Worm (Caenorhabditis elegans) whole organism, L4 larva: ENCODE results near the gene mcm-10.
A peak's percentile ranks its signal among the peaks of the same experiment; 100 is the strongest.

Experiments
- F44E2.7 ChIP-seq: fragments of 200-800 bp; sonication (Bioruptor generic); IDR thresholded peaks from 2 replicates; pipeline ENCODE4 v2.1.2; 2022; ENCODE audit warnings: missing genetic modification characterization, missing compliant biosample characterization
- T20F7.1 ChIP-seq: fragments of 200-800 bp; sonication (Bioruptor generic); optimal IDR thresholded peaks from 2 replicates; lab custom pipeline; 2018; ENCODE audit warnings: mild to moderate bottlenecking, missing genetic modification characterization, missing compliant biosample characterization
- T26A8.4 ChIP-seq: fragments of 200-800 bp; sonication (Bioruptor generic); IDR thresholded peaks from 2 replicates; pipeline ENCODE4 v1.3.6; 2022; ENCODE audit warnings: missing genetic modification characterization, missing compliant biosample characterization
- aha-1 ChIP-seq: fragments of 150-350 bp; peaks from one replicate; lab custom pipeline; 2014; ENCODE audit warnings: missing biosample characterization, missing genetic modification characterization
- ama-1 ChIP-seq: fragments of 150-350 bp; optimal IDR thresholded peaks from 2 replicates; lab custom pipeline; 2014; ENCODE audit warnings: inconsistent platforms, mixed read lengths
- arid-1 ChIP-seq: fragments of 200-800 bp; sonication (Bioruptor generic); conservative IDR thresholded peaks from 2 replicates; pipeline ENCODE4 v1.3.6; 2022; ENCODE audit warnings: missing genetic modification reagents, missing genetic modification characterization, missing compliant biosample characterization
- ceh-28 ChIP-seq: fragments of 150-350 bp; optimal IDR thresholded peaks from 2 replicates; lab custom pipeline; 2014; ENCODE audit warnings: missing biosample characterization, missing genetic modification reagents, missing genetic modification characterization
- ceh-32 ChIP-seq: sonication (generic microtip); optimal IDR thresholded peaks from 2 replicates; lab custom pipeline; 2016; ENCODE audit warnings: mild to moderate bottlenecking, missing genetic modification characterization, missing compliant biosample characterization; ENCODE audit not compliant: poor library complexity
- ceh-82 ChIP-seq: sonication (generic microtip); optimal IDR thresholded peaks from 2 replicates; lab custom pipeline; 2017; ENCODE audit warnings: missing biosample characterization, missing genetic modification characterization
- ces-1 ChIP-seq: fragments of 150-350 bp; sonication (generic microtip); optimal IDR thresholded peaks from 4 replicates; lab custom pipeline; 2014; ENCODE audit warnings: missing biosample characterization, missing genetic modification reagents, missing genetic modification characterization
- cey-2 ChIP-seq: sonication (generic microtip); optimal IDR thresholded peaks from 3 replicates; lab custom pipeline; 2017; ENCODE audit warnings: missing genetic modification characterization, mild to moderate bottlenecking, missing compliant biosample characterization, antibody characterized with exemption, borderline replicate concordance; ENCODE audit not compliant: insufficient read depth
- daf-16 ChIP-seq, 3 experiments: sonication (generic microtip); optimal IDR thresholded peaks; 2 replicates each; lab custom pipeline; 2016 to 2017; ENCODE audit warnings: missing genetic modification characterization in 3 of 3, missing genetic modification reagents in 3 of 3, mild to moderate bottlenecking in 2 of 3, missing compliant biosample characterization in 2 of 3, missing biosample characterization in 1 of 3, moderate library complexity in 1 of 3
- daf-8 ChIP-seq: fragments of 200-800 bp; sonication (Bioruptor generic); IDR thresholded peaks from 2 replicates; pipeline ENCODE4 v1.3.6; 2022; ENCODE audit warnings: missing genetic modification characterization, missing compliant biosample characterization
- dmd-6 ChIP-seq: fragments of 200-800 bp; sonication (Bioruptor generic); IDR thresholded peaks from 2 replicates; pipeline ENCODE4 v1.3.6; 2022; ENCODE audit warnings: missing genetic modification reagents, missing genetic modification characterization, missing compliant biosample characterization
- dmd-9 ChIP-seq: fragments of 200-800 bp; sonication (Bioruptor generic); IDR thresholded peaks from 2 replicates; pipeline ENCODE4 v1.3.6; 2022; ENCODE audit warnings: missing genetic modification reagents, missing genetic modification characterization, missing compliant biosample characterization
- duxl-1 ChIP-seq: sonication (generic microtip); optimal IDR thresholded peaks from 2 replicates; lab custom pipeline; 2016; ENCODE audit warnings: mild to moderate bottlenecking, missing genetic modification characterization, moderate library complexity, missing compliant biosample characterization; ENCODE audit not compliant: poor library complexity
- dve-1 ChIP-seq: sonication (generic microtip); optimal IDR thresholded peaks from 2 replicates; lab custom pipeline; 2017; ENCODE audit warnings: antibody characterized with exemption, mild to moderate bottlenecking, missing genetic modification characterization, missing compliant biosample characterization; ENCODE audit not compliant: insufficient read depth
- hlh-30 ChIP-seq: sonication (generic microtip); optimal IDR thresholded peaks from 2 replicates; lab custom pipeline; 2017; ENCODE audit warnings: antibody characterized with exemption, mild to moderate bottlenecking, missing genetic modification characterization, missing compliant biosample characterization; ENCODE audit not compliant: insufficient read depth
- lin-15B ChIP-seq: fragments of 150-350 bp; sonication (generic microtip); optimal IDR thresholded peaks from 3 replicates; lab custom pipeline; 2014; ENCODE audit warnings: missing biosample characterization, missing genetic modification characterization
- lin-29 ChIP-seq: fragments of 200-800 bp; sonication (Bioruptor generic); IDR thresholded peaks from 2 replicates; pipeline ENCODE4 v1.3.6; 2022; ENCODE audit warnings: missing genetic modification reagents, missing genetic modification characterization, missing compliant biosample characterization
- lsy-2 ChIP-seq, 2 experiments: fragments of 150-350 bp in 1 of 2; sonication (generic microtip) in 1 of 2; optimal IDR thresholded peaks; 2 replicates each; lab custom pipeline; 2014 to 2017; ENCODE audit warnings: missing biosample characterization in 2 of 2, missing genetic modification characterization in 2 of 2
- mep-1 ChIP-seq: fragments of 150-350 bp; sonication (generic microtip); optimal IDR thresholded peaks from 3 replicates; lab custom pipeline; 2014; ENCODE audit warnings: missing biosample characterization, missing genetic modification characterization
- mes-2 ChIP-seq: sonication (generic microtip); optimal IDR thresholded peaks from 2 replicates; lab custom pipeline; 2016; ENCODE audit warnings: missing genotype, mild to moderate bottlenecking, missing genetic modification characterization, missing compliant biosample characterization; ENCODE audit not compliant: poor library complexity, severe bottlenecking
- mxl-2 ChIP-seq: fragments of 200-800 bp; sonication (Bioruptor generic); conservative IDR thresholded peaks from 2 replicates; pipeline ENCODE4 v1.3.6; 2022; ENCODE audit warnings: missing genetic modification reagents, missing genetic modification characterization, missing compliant biosample characterization
- nhr-10 ChIP-seq: fragments of 150-350 bp; optimal IDR thresholded peaks from 2 replicates; lab custom pipeline; 2014; ENCODE audit warnings: missing biosample characterization, missing genetic modification characterization
- nhr-11 ChIP-seq: fragments of 150-350 bp; optimal IDR thresholded peaks from 2 replicates; lab custom pipeline; 2014; ENCODE audit warnings: missing biosample characterization, missing genetic modification characterization
- nhr-111 ChIP-seq: fragments of 200-800 bp; sonication (Bioruptor generic); optimal IDR thresholded peaks from 2 replicates; lab custom pipeline; 2018; ENCODE audit warnings: mild to moderate bottlenecking, missing genetic modification characterization, missing compliant biosample characterization
- nhr-237 ChIP-seq: sonication (generic microtip); optimal IDR thresholded peaks from 2 replicates; lab custom pipeline; 2017; ENCODE audit warnings: missing biosample characterization, missing genetic modification characterization
- nhr-42 ChIP-seq: fragments of 200-800 bp; sonication (Bioruptor generic); IDR thresholded peaks from 2 replicates; pipeline ENCODE4 v1.3.6; 2022; ENCODE audit warnings: missing genetic modification characterization, missing compliant biosample characterization
- nhr-48 ChIP-seq: sonication (generic microtip); optimal IDR thresholded peaks from 2 replicates; lab custom pipeline; 2016; ENCODE audit warnings: mild to moderate bottlenecking, missing genetic modification characterization, missing compliant biosample characterization
- nhr-76 ChIP-seq: fragments of 150-350 bp; optimal IDR thresholded peaks from 2 replicates; lab custom pipeline; 2014; ENCODE audit warnings: missing biosample characterization, missing genetic modification characterization
- nhr-77 ChIP-seq: fragments of 150-350 bp; optimal IDR thresholded peaks from 2 replicates; lab custom pipeline; 2014; ENCODE audit warnings: missing biosample characterization, missing genetic modification characterization
- php-3 ChIP-seq: fragments of 200-800 bp; sonication (Bioruptor generic); IDR thresholded peaks from 2 replicates; pipeline ENCODE4 v1.3.6; 2022; ENCODE audit warnings: missing genetic modification reagents, missing genetic modification characterization, missing compliant biosample characterization
- rbr-2 ChIP-seq: sonication (generic microtip); optimal IDR thresholded peaks from 2 replicates; lab custom pipeline; 2016; ENCODE audit warnings: missing genotype, missing genetic modification characterization, missing compliant biosample characterization
- saeg-2 ChIP-seq: fragments of 200-800 bp; sonication (Bioruptor generic); IDR thresholded peaks from 2 replicates; pipeline ENCODE4 v1.3.6; 2022; ENCODE audit warnings: missing genetic modification reagents, missing genetic modification characterization, missing compliant biosample characterization
- sdz-12 ChIP-seq: fragments of 200-800 bp; sonication (Bioruptor generic); optimal IDR thresholded peaks from 2 replicates; lab custom pipeline; 2018; ENCODE audit warnings: mild to moderate bottlenecking, missing genetic modification characterization, missing compliant biosample characterization
- set-16 ChIP-seq: fragments of 200-800 bp; sonication (Bioruptor generic); IDR thresholded peaks from 2 replicates; pipeline ENCODE4 v1.3.6; 2022; ENCODE audit warnings: missing genetic modification reagents, missing genetic modification characterization, missing compliant biosample characterization
- unc-62 ChIP-seq, 3 experiments: fragments of 150-350 bp in 1 of 3; sonication (generic microtip); optimal IDR thresholded peaks in 2 of 3; peaks in 1 of 3; 1 replicate in 1 of 3; 2 replicates in 2 of 3; lab custom pipeline; 2014 to 2017; ENCODE audit warnings: missing biosample characterization in 3 of 3, missing genetic modification characterization in 3 of 3, missing genetic modification reagents in 3 of 3, missing genotype in 1 of 3
- zfp-2 ChIP-seq: sonication (generic microtip); optimal IDR thresholded peaks from 2 replicates; lab custom pipeline; 2016; ENCODE audit warnings: mild to moderate bottlenecking, missing genetic modification characterization, missing compliant biosample characterization
- zip-11 ChIP-seq: fragments of 200-800 bp; sonication (Bioruptor generic); IDR thresholded peaks from 2 replicates; pipeline ENCODE4 v1.3.6; 2022; ENCODE audit warnings: missing genetic modification characterization, missing compliant biosample characterization
- zip-2 ChIP-seq: fragments of 150-350 bp; optimal IDR thresholded peaks from 2 replicates; lab custom pipeline; 2014; ENCODE audit warnings: missing biosample characterization, missing genetic modification characterization

mcm-10 gene

ce11 chrIII:11358273-11358672, 40.9 kb downstream of the mcm-10 start:
- TF ChIP-seq dmd-9 (GFP tag; lab: Robert Waterston, UW) (no peak), lsy-2 (tag; optimal IDR thresholded peaks at IDR 0.05; lab: Kevin White, UChicago) (no peak), T20F7.1 (GFP tag; lab: Kevin White, UChicago) (no peak), ceh-82 (tag; lab: Kevin White, UChicago) (no peak), duxl-1 (no peak), cey-2 (no peak), daf-16 (GFP tag; optimal IDR thresholded peaks at IDR 0.05; lab: Kevin White, UChicago) (no peak), daf-16 (tag; optimal IDR thresholded peaks at IDR 0.05; lab: Kevin White, UChicago) (no peak), nhr-11 (no peak), dmd-6 (GFP tag; lab: Robert Waterston, UW) (no peak), daf-8 (no peak), ceh-28 (tag; lab: Kevin White, UChicago) (no peak), nhr-10 (tag; lab: Kevin White, UChicago) (no peak), lin-15B (tag; lab: Kevin White, UChicago) (no peak), zip-11 (GFP tag; lab: Robert Waterston, UW) (no peak), mep-1 (tag; lab: Kevin White, UChicago) (no peak), php-3 (GFP tag; lab: Robert Waterston, UW) (no peak), nhr-237 (tag; lab: Kevin White, UChicago) (no peak), nhr-111 (GFP tag; lab: Kevin White, UChicago) (no peak), sdz-12 (GFP tag; lab: Kevin White, UChicago) (no peak), nhr-76 (tag; lab: Kevin White, UChicago) (no peak)

- TF ChIP-seq arid-1 (GFP tag; lab: Robert Waterston, UW) (no peak), dve-1 (no peak), ama-1 (lab: Kevin White, UChicago) (no peak), T26A8.4 (no peak)
These were observed 42.1 kb downstream of the mcm-10 start for ce11 chrIII:11359422-11359821.

- TF ChIP-seq mes-2 (tag; lab: Kevin White, UChicago) (no peak), unc-62 (GFP tag; optimal IDR thresholded peaks at IDR 0.05 in 1 of 2; lab: Kevin White, UChicago) (peak in 1 of 2 experiments; percentile 36), unc-62 (tag; optimal IDR thresholded peaks at IDR 0.05; lab: Kevin White, UChicago) (no peak)
These were observed 42.8 kb downstream of the mcm-10 start, which contains the start of gene T28D6.4 for ce11 chrIII:11360156-11360555. TSS of gene T28D6.4 (plus strand) at chrIII:11360456.

DNA sequence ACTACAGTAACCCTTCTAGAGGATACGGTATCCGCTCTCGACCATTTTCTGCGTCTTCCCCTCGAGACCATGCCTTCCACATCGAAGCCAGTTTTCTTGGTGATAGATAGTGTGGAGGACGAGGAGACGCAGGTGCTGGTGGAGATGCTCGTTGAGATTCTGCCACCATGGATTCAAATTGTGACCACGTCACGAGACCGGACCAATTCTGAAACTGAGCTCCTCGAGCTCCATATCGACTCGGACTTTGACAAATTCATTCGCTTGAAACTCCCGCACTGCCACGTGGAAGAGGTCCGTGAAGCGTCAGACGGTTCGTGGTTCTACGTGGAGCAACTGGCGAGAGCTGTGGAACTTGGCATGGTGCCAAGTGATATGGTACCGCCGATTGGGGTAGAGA, 44.0 kb downstream of the mcm-10 start:
- TF ChIP-seq set-16 (peak; percentile 30), lin-29 (no peak), aha-1 (tag; lab: Kevin White, UChicago) (peak; percentile 60)

- TF ChIP-seq hlh-30 (tag; lab: Kevin White, UChicago) (no peak), php-3 (GFP tag; lab: Robert Waterston, UW) (no peak), set-16 (peak; percentile 87)
- TF ChIP-seq, all 104 proteins: peak for 1
These were observed 45.5 kb downstream of the mcm-10 start for ce11 chrIII:11362915-11363314.

DNA sequence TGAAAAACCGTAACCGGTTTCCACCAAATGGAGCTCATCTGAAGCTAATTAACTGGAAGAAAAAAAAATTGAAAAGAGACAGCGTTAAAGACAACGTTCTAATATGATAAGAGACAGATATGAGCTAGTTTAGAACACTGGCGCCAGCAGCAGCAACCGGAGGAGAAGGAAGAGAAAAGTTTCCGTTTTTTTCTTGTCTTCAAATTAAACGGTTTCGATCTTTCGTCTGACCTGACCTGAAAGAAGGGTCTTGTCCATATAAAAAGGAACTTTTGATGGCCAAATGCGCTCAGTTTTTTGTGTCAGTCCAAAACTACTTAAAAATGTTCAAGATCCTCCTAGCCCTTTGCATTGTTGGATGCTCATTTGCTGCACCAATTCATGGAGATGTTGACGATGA, 49.1 kb downstream of the mcm-10 start, which contains the start of gene T28D6.3:
Gene T28D6.3 (plus strand): TSS at position 301 of the 400 bp plus-strand sequence.
- TF ChIP-seq mxl-2 (GFP tag; lab: Robert Waterston, UW) (no peak), zfp-2 (tag; lab: Kevin White, UChicago) (no peak), rbr-2 (no peak), ceh-32 (tag; lab: Kevin White, UChicago) (no peak), saeg-2 (GFP tag; lab: Robert Waterston, UW) (no peak), nhr-237 (tag; lab: Kevin White, UChicago) (no peak), nhr-42 (GFP tag; lab: Robert Waterston, UW) (no peak), T26A8.4 (no peak), daf-16 (GFP tag; optimal IDR thresholded peaks at IDR 0.05; lab: Kevin White, UChicago) (no peak), daf-16 (tag; optimal IDR thresholded peaks at IDR 0.05; lab: Kevin White, UChicago) (no peak), nhr-77 (tag; lab: Kevin White, UChicago) (no peak), F44E2.7 (no peak), ces-1 (GFP tag; lab: Kevin White, UChicago) (no peak), zip-2 (tag; lab: Kevin White, UChicago) (no peak), nhr-48 (tag; lab: Kevin White, UChicago) (no peak)
- TF ChIP-seq, all 104 proteins: peak for 0
